Fruit fly (Drosophila melanogaster) whole organism, wandering third instar larva: ENCODE data around the gene Cyp40.
A peak's percentile ranks its signal among the peaks of the same experiment; 100 is the strongest.

ENCODE experiments used
- Abd-B ChIP-seq: fragments of >200 bp; optimal IDR thresholded peaks from 2 replicates; lab custom pipeline; 2017; ENCODE audit warnings: missing biosample characterization, missing genetic modification characterization
- CG32264 ChIP-seq: fragments of 200-800 bp; sonication (Bioruptor generic); optimal IDR thresholded peaks from 2 replicates; lab custom pipeline; 2016; ENCODE audit warnings: missing biosample characterization, missing genetic modification characterization
- CG9705 ChIP-seq: fragments of 200-800 bp; sonication (Bioruptor generic); optimal IDR thresholded peaks from 2 replicates; lab custom pipeline; 2018; ENCODE audit warnings: missing biosample characterization, mild to moderate bottlenecking, missing genetic modification characterization
- CrebA ChIP-seq: fragments of 200-800 bp; sonication (Bioruptor generic); optimal IDR thresholded peaks from 2 replicates; lab custom pipeline; 2016; ENCODE audit warnings: missing biosample characterization, mild to moderate bottlenecking, missing genetic modification characterization, borderline replicate concordance
- Dfd ChIP-seq: fragments of >200 bp; optimal IDR thresholded peaks from 2 replicates; lab custom pipeline; 2017; ENCODE audit warnings: missing biosample characterization, missing genetic modification characterization
- Dif ChIP-seq: fragments of 200-275, 200-300 bp; sonication (Bioruptor generic); optimal IDR thresholded peaks from 2 replicates; lab custom pipeline; 2018; ENCODE audit warnings: missing biosample characterization, missing genetic modification characterization; ENCODE audit not compliant: partially characterized antibody
- GATAd ChIP-seq: sonication (Bioruptor generic); optimal IDR thresholded peaks from 2 replicates; lab custom pipeline; 2016; ENCODE audit warnings: missing biosample characterization, missing genetic modification characterization
- HLH106 ChIP-seq: fragments of 200-800 bp; optimal IDR thresholded peaks from 3 replicates; lab custom pipeline; 2019; ENCODE audit warnings: missing biosample characterization, mild to moderate bottlenecking, missing genetic modification characterization, moderate library complexity
- Hnf4 ChIP-seq: fragments of 200-800 bp; sonication (Bioruptor generic); optimal IDR thresholded peaks from 2 replicates; lab custom pipeline; 2016; ENCODE audit warnings: missing biosample characterization, mild to moderate bottlenecking, missing genetic modification characterization
- Hr78 ChIP-seq: fragments of >200 bp; optimal IDR thresholded peaks from 2 replicates; lab custom pipeline; 2017; ENCODE audit warnings: missing biosample characterization, missing genetic modification characterization
- Hr83 ChIP-seq: fragments of 200-300 bp; sonication (Bioruptor generic); optimal IDR thresholded peaks from 2 replicates; lab custom pipeline; 2016; ENCODE audit warnings: missing biosample characterization, mild to moderate bottlenecking, missing genetic modification characterization, moderate library complexity; ENCODE audit not compliant: poor library complexity, severe bottlenecking
- Jra ChIP-seq: sonication (Bioruptor generic); optimal IDR thresholded peaks from 2 replicates; lab custom pipeline; 2016; ENCODE audit warnings: missing biosample characterization, missing genetic modification characterization
- Mio ChIP-seq: sonication (Bioruptor generic); optimal IDR thresholded peaks from 2 replicates; lab custom pipeline; 2016; ENCODE audit warnings: missing biosample characterization, missing genetic modification characterization
- Myc ChIP-seq: fragments of >200 bp; optimal IDR thresholded peaks from 2 replicates; lab custom pipeline; 2017
- N ChIP-seq: fragments of >200 bp; optimal IDR thresholded peaks from 2 replicates; lab custom pipeline; 2018; ENCODE audit warnings: missing biosample characterization, missing external identifiers, missing genetic modification characterization
- OdsH ChIP-seq: fragments of 200-800 bp; sonication (Bioruptor generic); optimal IDR thresholded peaks from 2 replicates; lab custom pipeline; 2016; ENCODE audit warnings: missing biosample characterization, mild to moderate bottlenecking, missing genetic modification characterization
- Rel ChIP-seq, 2 experiments: fragments of 200-800 bp; sonication (Bioruptor generic) in 1 of 2; optimal IDR thresholded peaks; 2 replicates in 1 of 2; 3 replicates in 1 of 2; lab custom pipeline; 2016 to 2019; ENCODE audit warnings: mild to moderate bottlenecking in 2 of 2, missing biosample characterization in 2 of 2, missing genetic modification characterization in 2 of 2, moderate library complexity in 1 of 2
- Sp1 ChIP-seq: fragments of 200-800 bp; sonication (Bioruptor generic); optimal IDR thresholded peaks from 3 replicates; lab custom pipeline; 2019; ENCODE audit warnings: missing biosample characterization, mild to moderate bottlenecking, missing genetic modification characterization, moderate library complexity
- Vsx2 ChIP-seq: fragments of 200-300, 225-300 bp; sonication (Bioruptor generic); optimal IDR thresholded peaks from 2 replicates; lab custom pipeline; 2018; ENCODE audit warnings: missing biosample characterization, missing genetic modification characterization; ENCODE audit not compliant: partially characterized antibody
- br ChIP-seq: fragments of 200-800 bp; sonication (Bioruptor generic); optimal IDR thresholded peaks from 2 replicates; lab custom pipeline; 2016; ENCODE audit warnings: missing biosample characterization, missing genetic modification characterization
- brk ChIP-seq: fragments of 200-800 bp; sonication (Bioruptor generic); optimal IDR thresholded peaks from 2 replicates; lab custom pipeline; 2016; ENCODE audit warnings: missing biosample characterization, mild to moderate bottlenecking, missing genetic modification characterization
- dl ChIP-seq, 2 experiments: fragments of 175-275, 200-275 bp in 1 of 2; fragments of 200-275 bp in 1 of 2; sonication (Bioruptor generic); optimal IDR thresholded peaks; lab custom pipeline; 2018; ENCODE audit warnings: mild to moderate bottlenecking in 2 of 2, missing biosample characterization in 2 of 2, missing genetic modification characterization in 2 of 2, moderate library complexity in 2 of 2; ENCODE audit not compliant: partially characterized antibody in 2 of 2, insufficient read depth in 1 of 2
- dmrt93B ChIP-seq: fragments of 200-800 bp; sonication (Bioruptor generic); optimal IDR thresholded peaks from 2 replicates; lab custom pipeline; 2018; ENCODE audit warnings: missing biosample characterization, mild to moderate bottlenecking, missing genetic modification characterization
- dsf ChIP-seq: sonication (Bioruptor generic); optimal IDR thresholded peaks from 2 replicates; lab custom pipeline; 2016; ENCODE audit warnings: missing biosample characterization, missing genetic modification characterization, borderline replicate concordance
- ey ChIP-seq: fragments of 200-800 bp; sonication (Bioruptor generic); optimal IDR thresholded peaks from 2 replicates; lab custom pipeline; 2016; ENCODE audit warnings: missing biosample characterization, missing genetic modification characterization
- foxo ChIP-seq, 2 experiments: fragments of 200-800 bp; sonication (Bioruptor generic); optimal IDR thresholded peaks; 2 replicates in 1 of 2; 3 replicates in 1 of 2; lab custom pipeline; 2016 to 2017; ENCODE audit warnings: missing biosample characterization in 2 of 2, missing genetic modification characterization in 2 of 2
- fru ChIP-seq: fragments of 200-800 bp; sonication (Bioruptor generic); optimal IDR thresholded peaks from 3 replicates; lab custom pipeline; 2016; ENCODE audit warnings: missing biosample characterization, mild to moderate bottlenecking, missing genetic modification characterization
- h ChIP-seq: fragments of 200-800 bp; sonication (Bioruptor generic); optimal IDR thresholded peaks from 3 replicates; lab custom pipeline; 2016; ENCODE audit warnings: missing biosample characterization, mild to moderate bottlenecking, missing genetic modification characterization
- jim ChIP-seq: fragments of 175-275, 200-325 bp; sonication (Bioruptor generic); optimal IDR thresholded peaks from 2 replicates; lab custom pipeline; 2016; ENCODE audit warnings: missing biosample characterization, mild to moderate bottlenecking, missing genetic modification characterization
- lola ChIP-seq: fragments of >200 bp; optimal IDR thresholded peaks from 2 replicates; lab custom pipeline; 2017; ENCODE audit warnings: missing biosample characterization, missing genetic modification characterization
- pan ChIP-seq: fragments of >200 bp; optimal IDR thresholded peaks from 2 replicates; lab custom pipeline; 2017
- psq ChIP-seq: fragments of 200-800 bp; sonication (Bioruptor generic); optimal IDR thresholded peaks from 3 replicates; lab custom pipeline; 2017; ENCODE audit warnings: missing biosample characterization, mild to moderate bottlenecking, missing genetic modification characterization, moderate library complexity
- rgr ChIP-seq: fragments of 200-800 bp; sonication (Bioruptor generic); optimal IDR thresholded peaks from 3 replicates; lab custom pipeline; 2016; ENCODE audit warnings: missing biosample characterization, mild to moderate bottlenecking, missing genetic modification characterization
- sage ChIP-seq: fragments of 200-800 bp; sonication (Bioruptor generic); optimal IDR thresholded peaks from 2 replicates; lab custom pipeline; 2016; ENCODE audit warnings: missing biosample characterization, mild to moderate bottlenecking, missing genetic modification characterization
- sv ChIP-seq: fragments of 200-800 bp; sonication (Bioruptor generic); optimal IDR thresholded peaks from 3 replicates; lab custom pipeline; 2016; ENCODE audit warnings: missing biosample characterization, missing genetic modification characterization
- tai ChIP-seq: sonication (Bioruptor generic); optimal IDR thresholded peaks from 2 replicates; lab custom pipeline; 2016; ENCODE audit warnings: missing biosample characterization, missing genetic modification characterization
- usp ChIP-seq: fragments of >200 bp; optimal IDR thresholded peaks from 2 replicates; lab custom pipeline; 2017; ENCODE audit warnings: missing biosample characterization, missing genetic modification characterization
- woc ChIP-seq: sonication (Bioruptor generic); optimal IDR thresholded peaks from 2 replicates; lab custom pipeline; 2016; ENCODE audit warnings: missing biosample characterization, mild to moderate bottlenecking, missing genetic modification characterization

Cyp40 gene

DNA sequence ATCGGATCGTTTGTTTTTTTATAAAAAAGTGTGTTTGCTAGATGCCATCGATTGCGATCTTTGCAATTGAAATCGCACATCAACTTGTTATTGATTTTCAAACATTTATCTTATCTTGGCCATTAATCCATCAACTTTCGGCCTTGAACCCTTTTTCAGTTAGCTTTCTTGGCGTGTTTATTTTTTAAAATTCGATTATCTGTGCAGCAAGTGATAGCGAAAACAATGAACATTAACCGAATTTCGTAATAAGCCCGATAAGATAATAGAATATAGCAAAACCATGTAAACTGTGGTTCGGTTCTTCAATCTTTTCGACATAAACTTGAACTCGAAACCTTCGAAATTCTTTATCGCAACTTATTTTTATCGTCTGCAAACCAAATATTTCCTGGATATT, 45.8 kb downstream of the Cyp40 start:
- TF ChIP-seq Vsx2 (GFP tag; lab: Kevin White, UChicago) (no peak), br (no peak), Dfd (GFP tag; lab: Kevin White, UChicago) (no peak), Jra (no peak)

DNA sequence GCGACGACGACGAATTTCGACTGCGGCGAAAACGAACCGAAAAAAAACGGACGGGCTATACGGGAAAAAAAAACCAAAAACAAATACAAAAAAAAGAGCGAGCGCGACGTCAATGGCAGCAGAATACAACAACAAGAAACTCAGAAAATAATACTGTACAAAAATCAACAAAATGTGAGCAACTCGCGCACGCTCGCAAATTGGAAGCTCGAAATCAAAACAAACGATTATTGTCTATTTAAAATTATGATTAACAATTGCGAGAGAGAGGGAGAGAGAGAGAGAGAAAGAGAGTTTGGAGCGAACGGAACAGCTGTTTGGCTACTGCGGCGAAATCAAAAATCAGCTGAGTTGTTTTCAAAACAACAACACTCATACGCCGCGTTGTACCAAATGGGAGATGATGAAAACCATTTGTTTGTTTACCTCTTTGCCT, 47.1 kb downstream of the Cyp40 start:
- TF ChIP-seq dmrt93B (GFP tag; lab: Kevin White, UChicago) (no peak), dsf (no peak), Mio (GFP tag; lab: Kevin White, UChicago) (no peak), sage (GFP tag; lab: Kevin White, UChicago) (peak; percentile 82), Sp1 (peak; percentile 93), Jra (no peak), Rel (GFP tag; optimal IDR thresholded peaks at IDR 0.05; lab: Kevin White, UChicago) (peak; percentile 90), Rel (tag; optimal IDR thresholded peaks at IDR 0.05; lab: Kevin White, UChicago) (peak; percentile 74), Dif (peak; percentile 43), OdsH (GFP tag; lab: Kevin White, UChicago) (peak; percentile 13), woc (GFP tag; lab: Kevin White, UChicago) (no peak), CG32264 (GFP tag; lab: Kevin White, UChicago) (peak; percentile 77), h (GFP tag; lab: Kevin White, UChicago) (peak; percentile 66), psq (peak; percentile 42), jim (peak; percentile 83), CG9705 (peak; percentile 59), rgr (GFP tag; lab: Kevin White, UChicago) (peak; percentile 18), HLH106 (peak; percentile 25), fru (GFP tag; lab: Kevin White, UChicago) (peak; percentile 9), Hnf4 (peak; percentile 32), foxo (GFP tag; optimal IDR thresholded peaks at IDR 0.05; lab: Kevin White, UChicago) (peak in 1 of 2 experiments; percentile 77), br (peak; percentile 59)
- TF ChIP-seq, all 38 proteins: peak for 16

DNA sequence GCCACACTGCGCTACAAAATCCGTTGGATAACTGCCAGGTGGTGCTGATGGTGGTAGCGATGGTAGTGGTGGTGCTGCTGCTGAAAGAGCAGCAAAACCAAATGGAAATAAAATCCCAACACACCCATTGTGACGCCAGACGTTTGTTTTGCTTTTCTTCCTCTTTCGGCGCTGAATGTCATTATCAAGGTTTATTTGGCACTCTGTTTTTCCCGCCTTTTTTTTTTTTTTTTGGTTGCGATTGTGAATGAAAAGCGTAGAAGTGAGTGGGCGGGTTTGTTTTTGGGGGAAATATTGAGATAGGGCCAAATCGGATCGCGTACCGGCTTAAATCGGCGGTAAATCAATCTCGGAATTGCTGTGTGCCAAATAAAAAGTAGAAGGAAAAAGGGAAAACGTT, 48.8 kb downstream of the Cyp40 start:
- TF ChIP-seq jim = no peak
- TF ChIP-seq Hnf4 = no peak
- no peak for TF ChIP-seq Rel (GFP tag; optimal IDR thresholded peaks at IDR 0.05; lab: Kevin White, UChicago)
- TF ChIP-seq Rel (tag; optimal IDR thresholded peaks at IDR 0.05; lab: Kevin White, UChicago) = peak; percentile 60
- TF ChIP-seq Mio (GFP tag; lab: Kevin White, UChicago) = no peak

DNA sequence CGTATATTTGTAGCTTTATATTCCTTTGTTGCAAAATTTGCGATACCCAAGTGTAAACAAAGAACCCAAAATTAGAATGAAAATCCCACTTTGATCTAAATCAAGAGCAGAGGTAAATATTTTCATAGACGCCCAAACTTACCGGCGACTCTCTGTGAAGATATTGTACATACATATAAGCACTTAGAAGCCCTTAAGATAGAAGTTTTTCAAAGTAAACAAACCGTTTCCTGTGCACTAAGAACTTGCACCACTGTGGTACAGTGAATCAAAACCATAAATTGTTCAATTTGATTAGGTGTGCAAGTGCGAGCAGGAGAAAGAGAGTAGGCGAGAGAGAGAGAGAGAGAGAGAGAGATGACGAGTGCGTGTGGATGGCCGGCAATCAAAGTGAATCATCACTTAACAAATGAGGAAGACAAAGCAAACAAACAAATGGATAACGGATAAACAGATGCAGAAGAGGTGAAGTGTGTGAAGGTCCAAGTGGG, 49.6 kb downstream of the Cyp40 start:
- TF ChIP-seq Myc (lab: Kevin White, UChicago) = no peak
- TF ChIP-seq OdsH (GFP tag; lab: Kevin White, UChicago) = no peak
- TF ChIP-seq Abd-B (GFP tag; lab: Kevin White, UChicago) = no peak
- peak; percentile 42 for TF ChIP-seq h (GFP tag; lab: Kevin White, UChicago)
- no peak for TF ChIP-seq Sp1
- TF ChIP-seq CG9705 = no peak
- no peak for TF ChIP-seq Vsx2 (GFP tag; lab: Kevin White, UChicago)
- no peak for TF ChIP-seq Mio (GFP tag; lab: Kevin White, UChicago)
- no peak for TF ChIP-seq sage (GFP tag; lab: Kevin White, UChicago)
- TF ChIP-seq Dif = peak; percentile 54
- no peak for TF ChIP-seq dl (GFP tag; optimal IDR thresholded peaks at IDR 0.05; lab: Kevin White, UChicago; ENCODE audit: insufficient read depth in 1 of 2, partially characterized antibody in 2 of 2)
- TF ChIP-seq dsf = no peak
- no peak for TF ChIP-seq Hnf4
- peak; percentile 80 for TF ChIP-seq Jra
- no peak for TF ChIP-seq Hr83 (GFP tag; lab: Kevin White, UChicago)
- TF ChIP-seq dmrt93B (GFP tag; lab: Kevin White, UChicago) = no peak
- TF ChIP-seq ey (GFP tag; lab: Kevin White, UChicago) = peak; percentile 29
- no peak for TF ChIP-seq Rel (GFP tag; optimal IDR thresholded peaks at IDR 0.05; lab: Kevin White, UChicago)
- peak; percentile 5 for TF ChIP-seq Rel (tag; optimal IDR thresholded peaks at IDR 0.05; lab: Kevin White, UChicago)
- TF ChIP-seq woc (GFP tag; lab: Kevin White, UChicago) = peak; percentile 25
- no peak for TF ChIP-seq brk (GFP tag; lab: Kevin White, UChicago)
- no peak for TF ChIP-seq usp (GFP tag; lab: Kevin White, UChicago)
- TF ChIP-seq br = peak; percentile 5
- no peak for TF ChIP-seq fru (GFP tag; lab: Kevin White, UChicago)
- no peak for TF ChIP-seq GATAd (GFP tag; lab: Kevin White, UChicago)
- TF ChIP-seq jim = no peak
- no peak for TF ChIP-seq HLH106
- no peak for TF ChIP-seq lola (GFP tag; lab: Kevin White, UChicago)
- TF ChIP-seq sv (GFP tag; lab: Kevin White, UChicago) = no peak
- no peak for TF ChIP-seq pan (lab: Kevin White, UChicago)
- TF ChIP-seq foxo (GFP tag; optimal IDR thresholded peaks at IDR 0.05; lab: Kevin White, UChicago) = peak in 1 of 2 experiments; percentile 29
- TF ChIP-seq CrebA (GFP tag; lab: Kevin White, UChicago) = no peak
- peak; percentile 71 for TF ChIP-seq psq
- no peak for TF ChIP-seq N (GFP tag; lab: Kevin White, UChicago)
- no peak for TF ChIP-seq Hr78
- TF ChIP-seq CG32264 (GFP tag; lab: Kevin White, UChicago) = no peak
- peak; percentile 17 for TF ChIP-seq rgr (GFP tag; lab: Kevin White, UChicago)
- TF ChIP-seq tai = no peak
- TF ChIP-seq Dfd (GFP tag; lab: Kevin White, UChicago) = no peak
